Worm (Caenorhabditis elegans) whole organism, early embryonic: ENCODE data around the gene fbxb-6.

Source experiments
- aly-1 ChIP-seq: sonication (generic microtip); optimal IDR thresholded peaks from 2 replicates; lab custom pipeline; 2016; ENCODE audit warnings: missing genetic modification characterization, missing compliant biosample characterization
- ama-1 ChIP-seq: fragments of 150-350 bp; optimal IDR thresholded peaks from 2 replicates; lab custom pipeline; 2014
- flt-1 ChIP-seq: fragments of 200-800 bp; sonication (Bioruptor generic); IDR thresholded peaks from 2 replicates; pipeline ENCODE4 v1.3.6; 2022; ENCODE audit warnings: missing genetic modification characterization, missing compliant biosample characterization
- hmbx-1 ChIP-seq: sonication (generic microtip); optimal IDR thresholded peaks from 2 replicates; lab custom pipeline; 2016; ENCODE audit warnings: mild to moderate bottlenecking, missing genetic modification characterization, missing compliant biosample characterization
- hnd-1 ChIP-seq: sonication (generic microtip); optimal IDR thresholded peaks from 2 replicates; lab custom pipeline; 2016; ENCODE audit warnings: missing genetic modification characterization, missing compliant biosample characterization
- tbx-11 ChIP-seq: fragments of 200-800 bp; sonication (Bioruptor generic); IDR thresholded peaks from 2 replicates; pipeline ENCODE4 v1.3.6; 2022; ENCODE audit warnings: missing genetic modification characterization, missing compliant biosample characterization
- tra-4 ChIP-seq: sonication (generic microtip); optimal IDR thresholded peaks from 2 replicates; lab custom pipeline; 2017; ENCODE audit warnings: missing genetic modification characterization, missing compliant biosample characterization

DNA sequence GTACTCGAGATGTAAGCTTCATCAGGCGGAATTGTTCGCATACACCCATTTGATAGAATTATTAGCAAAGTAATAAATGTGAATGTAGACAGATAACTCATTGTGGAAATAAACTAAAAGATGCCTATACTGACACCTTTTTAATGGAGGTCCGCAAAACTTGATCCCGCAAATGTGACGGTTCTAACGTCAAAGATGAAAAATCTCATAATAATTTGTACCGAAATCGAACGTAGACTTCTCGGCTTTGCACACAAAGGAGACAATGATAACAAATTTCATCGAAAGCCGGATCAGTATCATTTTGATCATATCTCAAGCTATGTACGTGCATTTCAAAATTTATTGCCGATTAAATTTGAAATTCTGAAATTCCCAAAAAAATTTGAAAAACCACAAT is 43.7 kb downstream of the fbxb-6 start, which contains the start of gene R52.4:
- TF ChIP-seq ama-1 (lab: Kevin White, UChicago): no peak
- TF ChIP-seq aly-1 (tag; lab: Kevin White, UChicago): no peak
- no peak for TF ChIP-seq hnd-1 (tag; lab: Kevin White, UChicago)
- TF ChIP-seq flt-1 (GFP tag; lab: Robert Waterston, UW): no peak
- no peak for TF ChIP-seq hmbx-1 (tag; lab: Kevin White, UChicago)
- no peak for TF ChIP-seq tra-4
- TF ChIP-seq tbx-11 (GFP tag; lab: Robert Waterston, UW): no peak
